Fruit fly (Drosophila melanogaster): ENCODE results near the gene mus312.
A peak's percentile ranks its signal among the peaks of the same experiment; 100 is the strongest.

Gene mus312

DNA sequence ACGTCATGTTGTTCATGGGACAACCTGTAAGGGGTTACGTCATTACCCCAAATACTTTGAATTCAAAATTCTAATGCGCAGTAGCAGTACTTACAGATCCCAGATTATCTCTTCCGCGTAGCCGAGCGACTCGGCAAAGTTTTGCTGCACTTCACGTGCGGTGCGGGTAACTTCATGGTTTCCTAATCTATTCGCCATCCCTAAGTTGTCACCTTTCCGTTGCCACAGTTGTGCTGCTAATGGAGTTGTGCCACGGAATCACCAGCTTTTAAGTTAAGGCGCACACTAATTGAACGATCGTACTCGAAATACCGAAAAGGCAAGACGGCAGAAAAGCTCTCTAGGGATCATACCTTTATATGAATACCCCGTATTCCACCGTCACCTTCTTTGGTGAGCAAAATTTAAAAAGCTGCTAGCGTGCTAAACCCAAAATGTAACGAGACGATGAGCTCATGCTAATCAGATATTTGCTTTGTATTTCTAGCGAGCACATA lies 30.9 kb downstream of the mus312 start, which contains the start of gene pst (continued):
- no peak for TF ChIP-seq CG4424 (GFP tag; optimal IDR thresholded peaks at IDR 0.05)
- TF ChIP-seq chinmo (GFP tag; IDR thresholded peaks at IDR 0.05; ENCODE audit: partially characterized antibody) = peak; percentile 53; the same call in 2 of the 4 replicates
- TF ChIP-seq exex (tag; optimal IDR thresholded peaks at IDR 0.05) = peak; percentile 64
- peak; percentile 46 for TF ChIP-seq B-H2 (GFP tag; optimal IDR thresholded peaks at IDR 0.05)
- TF ChIP-seq lab (GFP tag; optimal IDR thresholded peaks at IDR 0.05) = peak; percentile 69
- no peak for TF ChIP-seq Hr3 (GFP tag; optimal IDR thresholded peaks at IDR 0.05)
- TF ChIP-seq Atf6 (GFP tag; IDR thresholded peaks at IDR 0.05) = peak; percentile 66
- TF ChIP-seq HLH4C (GFP tag; IDR thresholded peaks at IDR 0.05; ENCODE audit: partially characterized antibody) = no peak
- TF ChIP-seq sug (tag; optimal IDR thresholded peaks at IDR 0.05) = peak; percentile 34
- no peak for TF ChIP-seq CG31365 (tag; optimal IDR thresholded peaks at IDR 0.05)
- no peak for TF ChIP-seq Xbp1 (GFP tag; optimal IDR thresholded peaks at IDR 0.05)
- no peak for TF ChIP-seq CG8089 (GFP tag; optimal IDR thresholded peaks at IDR 0.05)
- TF ChIP-seq CG33213 (GFP tag; optimal IDR thresholded peaks at IDR 0.05) = no peak
- TF ChIP-seq CG1792 (GFP tag; optimal IDR thresholded peaks at IDR 0.05) = no peak
- no peak for TF ChIP-seq CG18262 (tag; optimal IDR thresholded peaks at IDR 0.05)
- TF ChIP-seq dimm (GFP tag; IDR thresholded peaks at IDR 0.05) = no peak
- TF ChIP-seq Asciz (GFP tag; optimal IDR thresholded peaks at IDR 0.05) = peak; percentile 21
- peak; percentile 24 for TF ChIP-seq Fer1 (GFP tag; optimal IDR thresholded peaks at IDR 0.05)
- peak; percentile 44; the same call in 1 of the 2 replicates for TF ChIP-seq NFAT (GFP tag; IDR thresholded peaks at IDR 0.05)
- no peak for TF ChIP-seq jumu (GFP tag; optimal IDR thresholded peaks at IDR 0.05)
- no peak for TF ChIP-seq CG4730 (GFP tag; IDR thresholded peaks at IDR 0.05)
- TF ChIP-seq fru (optimal IDR thresholded peaks at IDR 0.05) = no peak
- peak; percentile 6; the same call in 1 of the 2 replicates for TF ChIP-seq sens-2 (GFP tag; IDR thresholded peaks at IDR 0.05)
- TF ChIP-seq PHDP (tag; optimal IDR thresholded peaks at IDR 0.05) = peak; percentile 40
- no peak for TF ChIP-seq row (GFP tag; IDR thresholded peaks at IDR 0.05)
- no peak for TF ChIP-seq CG8388 (GFP tag; optimal IDR thresholded peaks at IDR 0.05)
- no peak for TF ChIP-seq Nf-YB (GFP tag; optimal IDR thresholded peaks at IDR 0.05)
- TF ChIP-seq CG3838 (GFP tag; optimal IDR thresholded peaks at IDR 0.05) = no peak
- no peak for TF ChIP-seq Elba2 (GFP tag; optimal IDR thresholded peaks at IDR 0.05)
- no peak for TF ChIP-seq CG13296 (GFP tag; optimal IDR thresholded peaks at IDR 0.05)
- no peak for TF ChIP-seq tio (GFP tag; optimal IDR thresholded peaks at IDR 0.05)
- peak; percentile 63 for TF ChIP-seq CG13624 (GFP tag; optimal IDR thresholded peaks at IDR 0.05)
- TF ChIP-seq ap (GFP tag; IDR thresholded peaks at IDR 0.05) = no peak
- TF ChIP-seq grn (GFP tag; optimal IDR thresholded peaks at IDR 0.05) = no peak
- TF ChIP-seq CG5180 (GFP tag; optimal IDR thresholded peaks at IDR 0.05) = no peak
- no peak for TF ChIP-seq Oaz (GFP tag; IDR thresholded peaks at IDR 0.05)
- no peak for TF ChIP-seq CG12391 (tag; optimal IDR thresholded peaks at IDR 0.05)
- no peak for TF ChIP-seq p53 (GFP tag; optimal IDR thresholded peaks at IDR 0.05)
- no peak for TF ChIP-seq dm (GFP tag; optimal IDR thresholded peaks at IDR 0.05)
- TF ChIP-seq otp (GFP tag; IDR thresholded peaks at IDR 0.05) = peak; percentile 39; the same call in 1 of the 3 replicates
- no peak for TF ChIP-seq CG14860 (GFP tag; IDR thresholded peaks at IDR 0.05; ENCODE audit: partially characterized antibody)
- no peak for TF ChIP-seq br (optimal IDR thresholded peaks at IDR 0.05)

- no peak for TF ChIP-seq CG14710 (tag; optimal IDR thresholded peaks at IDR 0.05)
- TF ChIP-seq CG17361 (GFP tag; IDR thresholded peaks at IDR 0.05) = peak; percentile 37; the same call in 1 of the 3 replicates
- peak; percentile 53 for TF ChIP-seq HmgD (GFP tag; optimal IDR thresholded peaks at IDR 0.05)
- TF ChIP-seq lab (GFP tag; optimal IDR thresholded peaks at IDR 0.05) = peak; percentile 50
- peak; percentile 80 for TF ChIP-seq unc-4 (GFP tag; IDR thresholded peaks at IDR 0.05; ENCODE audit: partially characterized antibody)
- peak; percentile 100 for TF ChIP-seq CG15514 (GFP tag; optimal IDR thresholded peaks at IDR 0.05)
- TF ChIP-seq CG7271 (tag; optimal IDR thresholded peaks at IDR 0.05) = no peak
- no peak for TF ChIP-seq gsb-n (tag; optimal IDR thresholded peaks at IDR 0.05)
- TF ChIP-seq CG31224 (GFP tag; IDR thresholded peaks at IDR 0.05) = no peak
- peak; percentile 24 for TF ChIP-seq ems (GFP tag; optimal IDR thresholded peaks at IDR 0.05)
- TF ChIP-seq CG30431 (GFP tag; optimal IDR thresholded peaks at IDR 0.05) = no peak
- no peak for TF ChIP-seq pum (GFP tag; optimal IDR thresholded peaks at IDR 0.05)
- peak; percentile 64; the same call in 1 of the 2 replicates for TF ChIP-seq CG14441 (GFP tag; IDR thresholded peaks at IDR 0.05)
These were observed 31.5 kb downstream of the mus312 start, which contains the start of gene Sec63 for dm6 chr3L:7360324-7360852. Gene Sec63, plus strand, starts transcription at chr3L:7360561.

All from whole organism, embryonic.